Fruit fly (Drosophila melanogaster) whole organism, wandering third instar larva: ENCODE measurements around the gene CG7966.

Experiments used
- Abd-B ChIP-seq: fragments of >200 bp; optimal IDR thresholded peaks from 2 replicates; lab custom pipeline; 2017; ENCODE audit warnings: missing biosample characterization, missing genetic modification characterization
- OdsH ChIP-seq: fragments of 200-800 bp; sonication (Bioruptor generic); optimal IDR thresholded peaks from 2 replicates; lab custom pipeline; 2016; ENCODE audit warnings: missing biosample characterization, mild to moderate bottlenecking, missing genetic modification characterization
- Vsx2 ChIP-seq: fragments of 200-300, 225-300 bp; sonication (Bioruptor generic); optimal IDR thresholded peaks from 2 replicates; lab custom pipeline; 2018; ENCODE audit warnings: missing biosample characterization, missing genetic modification characterization; ENCODE audit not compliant: partially characterized antibody
- br ChIP-seq: fragments of 200-800 bp; sonication (Bioruptor generic); optimal IDR thresholded peaks from 2 replicates; lab custom pipeline; 2016; ENCODE audit warnings: missing biosample characterization, missing genetic modification characterization
- brk ChIP-seq: fragments of 200-800 bp; sonication (Bioruptor generic); optimal IDR thresholded peaks from 2 replicates; lab custom pipeline; 2016; ENCODE audit warnings: missing biosample characterization, mild to moderate bottlenecking, missing genetic modification characterization
- foxo ChIP-seq, 2 experiments: fragments of 200-800 bp; sonication (Bioruptor generic); optimal IDR thresholded peaks; 2 replicates in 1 of 2; 3 replicates in 1 of 2; lab custom pipeline; 2016 to 2017; ENCODE audit warnings: missing biosample characterization in 2 of 2, missing genetic modification characterization in 2 of 2
- fru ChIP-seq: fragments of 200-800 bp; sonication (Bioruptor generic); optimal IDR thresholded peaks from 3 replicates; lab custom pipeline; 2016; ENCODE audit warnings: missing biosample characterization, mild to moderate bottlenecking, missing genetic modification characterization
- h ChIP-seq: fragments of 200-800 bp; sonication (Bioruptor generic); optimal IDR thresholded peaks from 3 replicates; lab custom pipeline; 2016; ENCODE audit warnings: missing biosample characterization, mild to moderate bottlenecking, missing genetic modification characterization
- jim ChIP-seq: fragments of 175-275, 200-325 bp; sonication (Bioruptor generic); optimal IDR thresholded peaks from 2 replicates; lab custom pipeline; 2016; ENCODE audit warnings: missing biosample characterization, mild to moderate bottlenecking, missing genetic modification characterization
- pan ChIP-seq: fragments of >200 bp; optimal IDR thresholded peaks from 2 replicates; lab custom pipeline; 2017
- usp ChIP-seq: fragments of >200 bp; optimal IDR thresholded peaks from 2 replicates; lab custom pipeline; 2017; ENCODE audit warnings: missing biosample characterization, missing genetic modification characterization

dm6 chr3R:13030257-13031173, 20.7 kb downstream of the CG7966 start, which contains the start of the genes CG46281 and CG46280:
- TF ChIP-seq jim (GFP tag; lab: Kevin White, UChicago) (no peak), br (GFP tag; lab: Kevin White, UChicago) (no peak), h (GFP tag; lab: Kevin White, UChicago) (no peak), Vsx2 (GFP tag; lab: Kevin White, UChicago) (no peak), OdsH (peak; percentile 24), brk (GFP tag; lab: Kevin White, UChicago) (no peak), usp (GFP tag; lab: Kevin White, UChicago) (no peak), fru (GFP tag; lab: Kevin White, UChicago) (no peak), pan (lab: Kevin White, UChicago) (no peak), foxo (GFP tag; optimal IDR thresholded peaks at IDR 0.05; lab: Kevin White, UChicago) (no peak), Abd-B (GFP tag; lab: Kevin White, UChicago) (no peak)
